Fruit fly (Drosophila melanogaster) whole organism, embryonic: ENCODE measurements around the gene ck.

Experiments used
- Ada2b ChIP-seq: fragments of 200-800 bp; sonication (Bioruptor generic); IDR thresholded peaks from 2 replicates; pipeline ENCODE4 v1.3.6; 2022; ENCODE audit warnings: missing biosample characterization, missing genetic modification characterization
- B-H2 ChIP-seq: fragments of 200-800 bp; sonication (Bioruptor generic); optimal IDR thresholded peaks from 2 replicates; lab custom pipeline; 2018; ENCODE audit warnings: missing biosample characterization, mild to moderate bottlenecking, missing genetic modification characterization
- CG10147 ChIP-seq: fragments of 200-800 bp; sonication (Bioruptor generic); optimal IDR thresholded peaks from 2 replicates; lab custom pipeline; 2019; ENCODE audit warnings: missing biosample characterization, mild to moderate bottlenecking, missing genetic modification characterization, moderate library complexity
- CG10979 ChIP-seq: fragments of 200-800 bp; sonication (Bioruptor generic); optimal IDR thresholded peaks from 2 replicates; lab custom pipeline; 2018; ENCODE audit warnings: missing biosample characterization, mild to moderate bottlenecking, missing genetic modification characterization, moderate library complexity
- CG11085 ChIP-seq: fragments of 200-800 bp; sonication (Bioruptor generic); IDR thresholded peaks from 2 replicates; pipeline ENCODE4 v1.3.6; 2022; ENCODE audit warnings: missing biosample characterization, missing genetic modification characterization
- CG13296 ChIP-seq: fragments of 200-800 bp; sonication (Bioruptor generic); optimal IDR thresholded peaks from 3 replicates; lab custom pipeline; 2018; ENCODE audit warnings: missing biosample characterization, mild to moderate bottlenecking, missing genetic modification characterization
- CG14050 ChIP-seq: fragments of 200-800 bp; sonication (Bioruptor generic); IDR thresholded peaks from 3 replicates; pipeline ENCODE4 v1.3.6; 2022; ENCODE audit warnings: missing biosample characterization, missing genetic modification characterization
- CG14667 ChIP-seq: fragments of 200-800 bp; sonication (Bioruptor generic); IDR thresholded peaks from 2 replicates; pipeline ENCODE4 v1.3.6; 2022; ENCODE audit warnings: missing biosample characterization, missing genetic modification characterization
- CG14965 ChIP-seq: fragments of 200-800 bp; sonication (Bioruptor generic); optimal IDR thresholded peaks from 2 replicates; lab custom pipeline; 2016; ENCODE audit warnings: missing biosample characterization, missing genetic modification characterization, borderline replicate concordance
- CG15601 ChIP-seq: fragments of 200-800 bp; sonication (Bioruptor generic); optimal IDR thresholded peaks from 3 replicates; lab custom pipeline; 2019; ENCODE audit warnings: missing biosample characterization, mild to moderate bottlenecking, missing genetic modification characterization, moderate library complexity
- CG16815 ChIP-seq: fragments of 200-800 bp; sonication (Bioruptor generic); optimal IDR thresholded peaks from 3 replicates; lab custom pipeline; 2017; ENCODE audit warnings: missing biosample characterization, mild to moderate bottlenecking, missing genetic modification characterization
- CG18476 ChIP-seq: fragments of 200-800 bp; sonication (Bioruptor generic); optimal IDR thresholded peaks from 2 replicates; lab custom pipeline; 2016; ENCODE audit warnings: missing biosample characterization, mild to moderate bottlenecking, missing genetic modification characterization
- CG2199 ChIP-seq: fragments of 200-800 bp; sonication (Bioruptor generic); IDR thresholded peaks from 3 replicates; pipeline ENCODE4 v1.3.6; 2022; ENCODE audit warnings: missing biosample characterization, missing genetic modification characterization
- CG32772 ChIP-seq: fragments of 200-800 bp; sonication (Bioruptor generic); IDR thresholded peaks from 2 replicates; pipeline ENCODE4 v1.3.6; 2022; ENCODE audit warnings: missing biosample characterization, missing genetic modification characterization
- CG3281 ChIP-seq: fragments of 200-800 bp; sonication (Bioruptor generic); optimal IDR thresholded peaks from 3 replicates; lab custom pipeline; 2017; ENCODE audit warnings: missing biosample characterization, mild to moderate bottlenecking, missing genetic modification characterization
- CG34224 ChIP-seq: fragments of 200-800 bp; sonication (Bioruptor generic); IDR thresholded peaks from 3 replicates; pipeline ENCODE4 v1.3.6; 2022; ENCODE audit warnings: missing biosample characterization, missing genetic modification characterization; ENCODE audit not compliant: partially characterized antibody
- CG3726 ChIP-seq: fragments of 200-800 bp; sonication (Bioruptor generic); IDR thresholded peaks from 3 replicates; pipeline ENCODE4, ENCODE4 v1.3.6; 2022; ENCODE audit warnings: missing biosample characterization, missing genetic modification characterization
- CG42726 ChIP-seq: fragments of 200-800 bp; sonication (Bioruptor generic); IDR thresholded peaks from 2 replicates; pipeline ENCODE4 v1.3.6; 2022; ENCODE audit warnings: missing biosample characterization, missing genetic modification characterization; ENCODE audit not compliant: partially characterized antibody
- CG43689 ChIP-seq: fragments of 200-800 bp; sonication (Bioruptor generic); IDR thresholded peaks from 2 replicates; pipeline ENCODE4 v1.3.6; 2022; ENCODE audit warnings: missing biosample characterization, missing genetic modification characterization
- CG6254 ChIP-seq: fragments of 200-800 bp; sonication (Bioruptor generic); optimal IDR thresholded peaks from 3 replicates; lab custom pipeline; 2017; ENCODE audit warnings: mild to moderate bottlenecking, missing biosample characterization, missing genetic modification reagents, missing genetic modification characterization
- CG6272 ChIP-seq: fragments of 200-800 bp; sonication (Bioruptor generic); IDR thresholded peaks from 2 replicates; pipeline ENCODE4 v1.3.6; 2022; ENCODE audit warnings: missing biosample characterization, missing genetic modification characterization
- CG7745 ChIP-seq: fragments of 200-800 bp; sonication (Bioruptor generic); optimal IDR thresholded peaks from 2 replicates; lab custom pipeline; 2018; ENCODE audit warnings: missing biosample characterization, mild to moderate bottlenecking, missing genetic modification characterization, moderate library complexity
- CG9609 ChIP-seq: fragments of 200-800 bp; sonication (Bioruptor generic); optimal IDR thresholded peaks from 3 replicates; lab custom pipeline; 2016; ENCODE audit warnings: missing biosample characterization, missing genetic modification characterization
- CG9797 ChIP-seq: fragments of 200-800 bp; sonication (Bioruptor generic); optimal IDR thresholded peaks from 3 replicates; lab custom pipeline; 2018; ENCODE audit warnings: missing biosample characterization, mild to moderate bottlenecking, missing genetic modification characterization
- Dfd ChIP-seq, 2 experiments: fragments of >200 bp; optimal IDR thresholded peaks; 2 replicates each; lab custom pipeline; 2017; ENCODE audit warnings: missing biosample characterization in 2 of 2, missing genetic modification characterization in 2 of 2
- HmgZ ChIP-seq: fragments of 200-800 bp; sonication (Bioruptor generic); optimal IDR thresholded peaks from 2 replicates; lab custom pipeline; 2018; ENCODE audit warnings: missing biosample characterization, mild to moderate bottlenecking, missing genetic modification characterization
- Lhr ChIP-seq: fragments of 200-800 bp; sonication (Bioruptor generic); optimal IDR thresholded peaks from 3 replicates; lab custom pipeline; 2017; ENCODE audit warnings: mild to moderate bottlenecking, missing biosample characterization, missing genetic modification reagents, missing genetic modification characterization
- MESR4 ChIP-seq: fragments of 200-800 bp; sonication (Bioruptor generic); optimal IDR thresholded peaks from 2 replicates; lab custom pipeline; 2018; ENCODE audit warnings: missing biosample characterization, mild to moderate bottlenecking, missing genetic modification characterization, moderate library complexity
- Myb ChIP-seq: fragments of 200-800 bp; sonication (Bioruptor generic); optimal IDR thresholded peaks from 2 replicates; lab custom pipeline; 2016; ENCODE audit warnings: missing biosample characterization, missing genetic modification characterization
- Nf-YC ChIP-seq: fragments of 200-800 bp; optimal IDR thresholded peaks from 3 replicates; lab custom pipeline; 2019; ENCODE audit warnings: missing biosample characterization, mild to moderate bottlenecking, missing genetic modification characterization, moderate library complexity
- NfI ChIP-seq: fragments of 200-800 bp; sonication (Bioruptor generic); optimal IDR thresholded peaks from 3 replicates; lab custom pipeline; 2018; ENCODE audit warnings: missing biosample characterization, mild to moderate bottlenecking, missing genetic modification characterization, moderate library complexity
- Stat92E ChIP-seq, 3 experiments: fragments of >200 bp in 2 of 3; fragments of 200-800 bp in 1 of 3; sonication (Bioruptor generic) in 1 of 3; optimal IDR thresholded peaks; 2 replicates each; lab custom pipeline; 2017 to 2019; ENCODE audit warnings: missing biosample characterization in 3 of 3, missing genetic modification characterization in 3 of 3, mild to moderate bottlenecking in 1 of 3, moderate library complexity in 1 of 3
- ap ChIP-seq: fragments of 200-800 bp; sonication (Bioruptor generic); IDR thresholded peaks from 2 replicates; pipeline ENCODE4 v1.3.6; 2022; ENCODE audit warnings: missing biosample characterization, missing genetic modification characterization
- bbx ChIP-seq: fragments of 200-800 bp; sonication (Bioruptor generic); IDR thresholded peaks from 2 replicates; pipeline ENCODE4 v1.3.6; 2022; ENCODE audit warnings: missing biosample characterization, missing genetic modification characterization; ENCODE audit not compliant: partially characterized antibody
- crc ChIP-seq: fragments of 200-800 bp; sonication (Bioruptor generic); optimal IDR thresholded peaks from 2 replicates; lab custom pipeline; 2016; ENCODE audit warnings: missing biosample characterization, missing genetic modification characterization
- dpn ChIP-seq, 2 experiments: fragments of 200-800 bp; sonication (Bioruptor generic); optimal IDR thresholded peaks; 3 replicates each; lab custom pipeline; 2016; ENCODE audit warnings: missing biosample characterization in 2 of 2, missing genetic modification characterization in 2 of 2
- ewg ChIP-seq: fragments of 200-800 bp; sonication (Bioruptor generic); optimal IDR thresholded peaks from 3 replicates; lab custom pipeline; 2017; ENCODE audit warnings: mild to moderate bottlenecking, missing biosample characterization, missing genetic modification reagents, missing genetic modification characterization
- exex ChIP-seq: fragments of 200-800 bp; sonication (Bioruptor generic); optimal IDR thresholded peaks from 4 replicates; lab custom pipeline; 2018; ENCODE audit warnings: missing biosample characterization, mild to moderate bottlenecking, missing genetic modification characterization, moderate library complexity
- fd3F ChIP-seq: fragments of 200-800 bp; sonication (Bioruptor generic); optimal IDR thresholded peaks from 2 replicates; lab custom pipeline; 2018; ENCODE audit warnings: missing biosample characterization, mild to moderate bottlenecking, missing genetic modification characterization, moderate library complexity
- fru ChIP-seq: fragments of >200 bp; optimal IDR thresholded peaks from 2 replicates; lab custom pipeline; 2017
- ftz-f1 ChIP-seq: fragments of 200-800 bp; sonication (Bioruptor generic); optimal IDR thresholded peaks from 2 replicates; lab custom pipeline; 2016; ENCODE audit warnings: missing biosample characterization, missing genetic modification characterization
- gsb-n ChIP-seq: fragments of 200-800 bp; sonication (Bioruptor generic); optimal IDR thresholded peaks from 3 replicates; lab custom pipeline; 2018; ENCODE audit warnings: missing biosample characterization, mild to moderate bottlenecking, missing genetic modification characterization
- ham ChIP-seq: fragments of 200-800 bp; sonication (Bioruptor generic); IDR thresholded peaks from 2 replicates; pipeline ENCODE4 v1.3.6; 2022; ENCODE audit warnings: missing biosample characterization, missing genetic modification characterization
- klu ChIP-seq: fragments of 200-800 bp; sonication (Bioruptor generic); IDR thresholded peaks from 2 replicates; pipeline ENCODE4 v1.3.6; 2022; ENCODE audit warnings: missing biosample characterization, missing genetic modification characterization
- lbe ChIP-seq: fragments of 200-800 bp; sonication (Bioruptor generic); optimal IDR thresholded peaks from 2 replicates; lab custom pipeline; 2016; ENCODE audit warnings: missing biosample characterization, mild to moderate bottlenecking, missing genetic modification characterization
- row ChIP-seq: fragments of 200-800 bp; sonication (Bioruptor generic); IDR thresholded peaks from 3 replicates; pipeline ENCODE4 v1.3.6; 2022; ENCODE audit warnings: missing biosample characterization, missing genetic modification characterization
- sens-2 ChIP-seq: fragments of 200-800 bp; sonication (Bioruptor generic); IDR thresholded peaks from 2 replicates; pipeline ENCODE4 v1.3.6; 2022; ENCODE audit warnings: missing biosample characterization, missing genetic modification characterization
- sug ChIP-seq: fragments of 200-800 bp; optimal IDR thresholded peaks from 2 replicates; lab custom pipeline; 2019; ENCODE audit warnings: missing biosample characterization, mild to moderate bottlenecking, missing genetic modification characterization, moderate library complexity
- tll ChIP-seq, 2 experiments: fragments of 200-800 bp in 1 of 2; fragments of >200 bp in 1 of 2; sonication (Bioruptor generic) in 1 of 2; optimal IDR thresholded peaks; 2 replicates each; lab custom pipeline; 2017 to 2019; ENCODE audit warnings: missing biosample characterization in 2 of 2, missing genetic modification characterization in 2 of 2, mild to moderate bottlenecking in 1 of 2, moderate library complexity in 1 of 2
- unpg ChIP-seq: fragments of 200-800 bp; sonication (Bioruptor generic); optimal IDR thresholded peaks from 3 replicates; lab custom pipeline; 2018; ENCODE audit warnings: missing biosample characterization, mild to moderate bottlenecking, missing genetic modification characterization, moderate library complexity

Gene ck

DNA sequence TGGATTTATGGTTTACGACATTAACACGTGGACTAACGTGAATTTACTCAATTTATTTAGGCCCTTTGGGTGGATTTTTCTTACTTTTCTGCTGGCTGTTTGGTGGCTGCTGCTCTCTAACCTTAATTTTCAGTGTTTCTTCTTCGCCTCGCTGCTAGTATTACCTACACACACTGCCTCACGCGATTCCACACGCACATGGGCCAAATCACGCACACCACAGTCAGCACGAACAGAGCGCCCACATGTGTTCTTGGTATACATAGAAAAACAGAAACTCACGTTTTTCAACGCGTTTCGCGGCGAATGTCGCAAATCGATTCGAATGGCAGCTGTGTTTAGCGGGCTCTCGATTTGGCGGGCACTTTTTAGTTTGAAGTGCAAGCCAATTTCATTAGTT, 10.2 kb upstream of the ck start (continued):
- TF ChIP-seq CG14050 (GFP tag; lab: Robert Waterston, UW) (no peak), sens-2 (GFP tag; lab: Robert Waterston, UW) (no peak), NfI (GFP tag; lab: Kevin White, UChicago) (peak; percentile 47), Myb (GFP tag; lab: Kevin White, UChicago) (peak; percentile 27), row (GFP tag; lab: Robert Waterston, UW) (peak; percentile 75), bbx (GFP tag; lab: Robert Waterston, UW) (peak; percentile 87), CG14965 (GFP tag; lab: Kevin White, UChicago) (no peak), lbe (GFP tag; lab: Kevin White, UChicago) (peak; percentile 17), CG11085 (peak; percentile 31; the same call in 1 of the 2 replicates), exex (tag; lab: Kevin White, UChicago) (peak; percentile 33), CG10979 (tag; lab: Kevin White, UChicago) (peak; percentile 0), CG7745 (tag; lab: Kevin White, UChicago) (peak; percentile 40), CG3281 (GFP tag; lab: Kevin White, UChicago) (peak; percentile 20), Lhr (GFP tag; lab: Kevin White, UChicago) (peak; percentile 78), dpn (GFP tag; optimal IDR thresholded peaks at IDR 0.05; lab: Kevin White, UChicago) (peak in 1 of 2 experiments; percentile 45), Nf-YC (tag; lab: Kevin White, UChicago) (peak; percentile 45), CG9797 (GFP tag; lab: Kevin White, UChicago) (peak; percentile 63), HmgZ (tag; lab: Kevin White, UChicago) (peak; percentile 97), fd3F (GFP tag; lab: Kevin White, UChicago) (no peak), Dfd (GFP tag; optimal IDR thresholded peaks at IDR 0.05; lab: Kevin White, UChicago) (no peak), crc (no peak), unpg (GFP tag; lab: Kevin White, UChicago) (peak; percentile 28), CG6272 (GFP tag; lab: Robert Waterston, UW) (no peak), CG32772 (GFP tag; lab: Robert Waterston, UW) (no peak), CG15601 (tag; lab: Kevin White, UChicago) (peak; percentile 54), CG34224 (GFP tag; lab: Robert Waterston, UW) (peak; percentile 78), ewg (peak; percentile 31), CG18476 (GFP tag; lab: Kevin White, UChicago) (no peak), CG9609 (GFP tag; lab: Kevin White, UChicago) (no peak), Stat92E (GFP tag; optimal IDR thresholded peaks at IDR 0.05; lab: Kevin White, UChicago) (peak in 1 of 3 experiments; percentile 72), CG2199 (GFP tag; lab: Robert Waterston, UW) (peak; percentile 82; the same call in 2 of the 3 replicates), klu (GFP tag; lab: Robert Waterston, UW) (peak; percentile 19; the same call in 1 of the 2 replicates), CG43689 (no peak), Ada2b (GFP tag; lab: Robert Waterston, UW) (no peak), CG6254 (peak; percentile 29), CG16815 (no peak), CG14667 (GFP tag; lab: Robert Waterston, UW) (no peak), fru (lab: Kevin White, UChicago) (no peak), ftz-f1 (GFP tag; lab: Kevin White, UChicago) (peak; percentile 71), ap (GFP tag; lab: Robert Waterston, UW) (no peak), CG3726 (no peak), B-H2 (peak; percentile 84), CG10147 (GFP tag; lab: Kevin White, UChicago) (peak; percentile 52), MESR4 (GFP tag; lab: Kevin White, UChicago) (peak; percentile 95), CG42726 (peak; percentile 86), CG13296 (GFP tag; lab: Kevin White, UChicago) (peak; percentile 20), gsb-n (peak; percentile 52), sug (tag; lab: Kevin White, UChicago) (peak; percentile 90), ham (GFP tag; lab: Robert Waterston, UW) (no peak), tll (GFP tag; optimal IDR thresholded peaks at IDR 0.05; lab: Kevin White, UChicago) (no peak)
